Worm (Caenorhabditis elegans): ENCODE measurements around the gene gpb-1.

Gene gpb-1

ce11 chrII:11753186-11753585, 4.8 kb upstream of the gpb-1 start:
- no peak for TF ChIP-seq flt-1 (GFP tag; IDR thresholded peaks at IDR 0.05)
- TF ChIP-seq hmbx-1 (tag; optimal IDR thresholded peaks at IDR 0.05): no peak
- no peak for TF ChIP-seq scrt-1 (GFP tag; IDR thresholded peaks at IDR 0.05)
- no peak for TF ChIP-seq ceh-13 (GFP tag; optimal IDR thresholded peaks at IDR 0.05)
- no peak for TF ChIP-seq pes-1 (GFP tag; IDR thresholded peaks at IDR 0.05)
- no peak for TF ChIP-seq aly-1 (tag; optimal IDR thresholded peaks at IDR 0.05)
- no peak for TF ChIP-seq hnd-1 (tag; optimal IDR thresholded peaks at IDR 0.05)

- no peak for TF ChIP-seq pes-1 (GFP tag; IDR thresholded peaks at IDR 0.05)
- peak; percentile 33 for TF ChIP-seq aly-1 (tag; optimal IDR thresholded peaks at IDR 0.05)
- TF ChIP-seq tbx-11 (GFP tag; IDR thresholded peaks at IDR 0.05): no peak
- TF ChIP-seq ama-1 (optimal IDR thresholded peaks at IDR 0.05): no peak
- no peak for TF ChIP-seq tra-4 (tag; optimal IDR thresholded peaks at IDR 0.05)
- no peak for TF ChIP-seq ceh-13 (GFP tag; optimal IDR thresholded peaks at IDR 0.05)
- no peak for TF ChIP-seq ceh-36 (tag; optimal IDR thresholded peaks at IDR 0.05)
Measured at ce11 chrII:11751615-11752174, 3.3 kb upstream of the gpb-1 start.

ce11 chrII:11749490-11750172, 1.2 kb upstream of the gpb-1 start:
- TF ChIP-seq aly-1 (tag; optimal IDR thresholded peaks at IDR 0.05) (peak; percentile 55), sea-1 (GFP tag; conservative IDR thresholded peaks at IDR 0.05) (0 out of 2 replicates have a peak, but pooled peaks have one; percentile 50), pes-1 (GFP tag; IDR thresholded peaks at IDR 0.05) (peak; percentile 40; the same call in 1 of the 2 replicates), tbx-37 (GFP tag; conservative IDR thresholded peaks at IDR 0.05) (no peak), flt-1 (GFP tag; IDR thresholded peaks at IDR 0.05) (0 out of 2 replicates have a peak, but pooled peaks have one; percentile 43), ceh-36 (tag; optimal IDR thresholded peaks at IDR 0.05) (no peak), ets-7 (tag; optimal IDR thresholded peaks at IDR 0.05) (peak; percentile 35), B0310.2 (tag; optimal IDR thresholded peaks at IDR 0.05) (peak; percentile 32), scrt-1 (GFP tag; IDR thresholded peaks at IDR 0.05) (0 out of 2 replicates have a peak, but pooled peaks have one; percentile 51), hmg-4 (GFP tag; optimal IDR thresholded peaks at IDR 0.05) (peak; percentile 93), ceh-13 (GFP tag; optimal IDR thresholded peaks at IDR 0.05) (no peak), hnd-1 (tag; optimal IDR thresholded peaks at IDR 0.05) (no peak), tbx-11 (GFP tag; IDR thresholded peaks at IDR 0.05) (0 out of 2 replicates have a peak, but pooled peaks have one; percentile 53), F13C5.2 (tag; optimal IDR thresholded peaks at IDR 0.05) (peak; percentile 90)

DNA sequence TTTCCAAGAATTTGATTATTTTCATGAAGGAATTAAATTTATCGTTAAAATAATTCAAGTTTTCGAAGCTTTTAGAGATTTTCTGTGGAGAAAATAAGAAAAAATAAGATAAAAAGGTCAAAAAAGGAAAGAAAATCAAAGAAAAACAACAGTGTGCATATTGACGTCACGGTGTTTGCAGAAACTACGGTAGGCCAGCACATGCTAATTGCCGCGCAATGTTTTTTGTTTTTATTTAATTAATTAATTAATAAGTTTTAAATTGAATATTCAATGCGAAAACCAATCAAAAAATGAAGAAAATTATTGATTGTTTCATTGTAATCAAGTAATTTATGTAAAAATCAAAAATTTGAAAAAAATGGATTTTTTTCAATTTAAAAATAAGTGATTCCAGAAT, 522 bp downstream of the gpb-1 start:
- TF ChIP-seq sea-1 (GFP tag; conservative IDR thresholded peaks at IDR 0.05): no peak

ce11 chrII:11746782-11747288, 1.6 kb downstream of the gpb-1 start:
- TF ChIP-seq flt-1 (GFP tag; IDR thresholded peaks at IDR 0.05) (0 out of 2 replicates have a peak, but pooled peaks have one; percentile 16), hmg-4 (GFP tag; optimal IDR thresholded peaks at IDR 0.05) (peak; percentile 75), tbx-11 (GFP tag; IDR thresholded peaks at IDR 0.05) (no peak), scrt-1 (GFP tag; IDR thresholded peaks at IDR 0.05) (peak; percentile 32; the same call in 1 of the 2 replicates), ets-7 (tag; optimal IDR thresholded peaks at IDR 0.05) (no peak), pes-1 (GFP tag; IDR thresholded peaks at IDR 0.05) (peak; percentile 33; the same call in 1 of the 2 replicates), ceh-36 (tag; optimal IDR thresholded peaks at IDR 0.05) (no peak), aly-1 (tag; optimal IDR thresholded peaks at IDR 0.05) (peak; percentile 52), F13C5.2 (tag; optimal IDR thresholded peaks at IDR 0.05) (peak; percentile 72), B0310.2 (tag; optimal IDR thresholded peaks at IDR 0.05) (peak; percentile 19)

DNA sequence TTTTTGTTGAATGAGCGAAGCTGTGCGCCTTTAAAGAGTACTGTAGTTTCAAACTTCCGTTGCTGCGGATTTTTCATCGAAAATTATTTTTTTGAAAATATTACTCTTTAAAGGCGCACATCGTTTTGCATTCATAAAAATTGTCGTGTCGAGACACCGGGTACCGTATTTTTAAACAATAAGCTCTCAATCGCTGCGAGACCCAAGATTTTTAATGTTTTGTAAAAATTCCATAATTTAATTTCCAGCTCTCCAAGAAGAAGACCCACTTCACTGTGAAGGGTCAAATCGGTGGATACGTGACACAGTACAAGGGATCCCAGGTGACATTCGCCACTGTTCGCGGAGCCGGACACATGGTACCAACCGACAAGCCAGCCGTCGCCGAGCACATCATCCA, 6.1 kb downstream of the gpb-1 start:
- TF ChIP-seq tbx-37 (GFP tag; conservative IDR thresholded peaks at IDR 0.05): no peak
- TF ChIP-seq aly-1 (tag; optimal IDR thresholded peaks at IDR 0.05): no peak
- no peak for TF ChIP-seq tra-4 (tag; optimal IDR thresholded peaks at IDR 0.05)
- no peak for TF ChIP-seq B0310.2 (tag; optimal IDR thresholded peaks at IDR 0.05)
- no peak for TF ChIP-seq F13C5.2 (tag; optimal IDR thresholded peaks at IDR 0.05)
- no peak for TF ChIP-seq flt-1 (GFP tag; IDR thresholded peaks at IDR 0.05)
- TF ChIP-seq scrt-1 (GFP tag; IDR thresholded peaks at IDR 0.05): no peak

DNA sequence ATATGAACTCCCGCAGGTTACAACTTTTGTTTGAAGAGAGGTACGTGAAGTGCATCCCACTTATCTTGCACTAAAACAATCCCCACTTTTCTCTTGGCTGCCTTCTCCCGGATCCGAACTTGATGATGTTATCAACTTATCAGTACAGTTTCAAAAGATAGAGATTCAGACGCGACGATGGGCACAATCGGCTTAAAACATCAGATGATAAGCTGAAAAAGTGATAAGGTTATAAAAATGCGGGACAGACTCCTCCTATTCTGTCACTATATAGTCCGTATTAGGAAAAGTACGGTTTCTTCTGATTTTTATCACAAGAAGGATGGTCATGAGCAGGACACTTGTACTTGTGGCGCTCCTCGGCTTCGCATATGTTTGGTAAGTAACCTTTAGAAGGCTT, 9.2 kb downstream of the gpb-1 start, which contains the start of gene ctsa-1.2:
Gene ctsa-1.2 (plus strand): TSS at position 160 of the 400 bp plus-strand sequence.
- TF ChIP-seq pes-1 (GFP tag; IDR thresholded peaks at IDR 0.05) (no peak), hnd-1 (tag; optimal IDR thresholded peaks at IDR 0.05) (no peak), sea-1 (GFP tag; conservative IDR thresholded peaks at IDR 0.05) (no peak), hmbx-1 (tag; optimal IDR thresholded peaks at IDR 0.05) (no peak), tra-4 (tag; optimal IDR thresholded peaks at IDR 0.05) (no peak), scrt-1 (GFP tag; IDR thresholded peaks at IDR 0.05) (no peak), ceh-36 (tag; optimal IDR thresholded peaks at IDR 0.05) (no peak), aly-1 (tag; optimal IDR thresholded peaks at IDR 0.05) (no peak), tbx-11 (GFP tag; IDR thresholded peaks at IDR 0.05) (no peak), tbx-37 (GFP tag; conservative IDR thresholded peaks at IDR 0.05) (no peak), flt-1 (GFP tag; IDR thresholded peaks at IDR 0.05) (no peak), hmg-4 (GFP tag; optimal IDR thresholded peaks at IDR 0.05) (no peak), ceh-13 (GFP tag; optimal IDR thresholded peaks at IDR 0.05) (no peak), ets-7 (tag; optimal IDR thresholded peaks at IDR 0.05) (no peak), ama-1 (optimal IDR thresholded peaks at IDR 0.05) (no peak), F13C5.2 (tag; optimal IDR thresholded peaks at IDR 0.05) (no peak)

ce11 chrII:11737347-11737746, 11.1 kb downstream of the gpb-1 start:
- TF ChIP-seq aly-1 (tag; optimal IDR thresholded peaks at IDR 0.05) (no peak), pes-1 (GFP tag; IDR thresholded peaks at IDR 0.05) (no peak), flt-1 (GFP tag; IDR thresholded peaks at IDR 0.05) (no peak), B0310.2 (tag; optimal IDR thresholded peaks at IDR 0.05) (no peak)

All from whole organism, early embryonic.